Fruit fly (Drosophila melanogaster) whole organism, embryonic: ENCODE results near the gene CG15534.

Source experiments
- Abd-B ChIP-seq: fragments of 200-800 bp; sonication (Bioruptor generic); optimal IDR thresholded peaks from 2 replicates; lab custom pipeline; 2018; ENCODE audit warnings: missing biosample characterization, mild to moderate bottlenecking, missing genetic modification characterization, moderate library complexity
- BEAF-32 ChIP-seq: fragments of 200-800 bp; sonication (Bioruptor generic); optimal IDR thresholded peaks from 3 replicates; lab custom pipeline; 2017; ENCODE audit warnings: missing biosample characterization, missing genetic modification characterization, mild to moderate bottlenecking, moderate library complexity, missing genetic modification reagents
- BtbVII ChIP-seq: fragments of 200-800 bp; sonication (Bioruptor generic); optimal IDR thresholded peaks from 3 replicates; lab custom pipeline; 2017; ENCODE audit warnings: missing biosample characterization, mild to moderate bottlenecking, missing genetic modification characterization
- CG10274 ChIP-seq: fragments of 200-800 bp; sonication (Bioruptor generic); optimal IDR thresholded peaks from 3 replicates; lab custom pipeline; 2017; ENCODE audit warnings: missing biosample characterization, mild to moderate bottlenecking, missing genetic modification characterization
- CG10366 ChIP-seq: fragments of 200-800 bp; sonication (Bioruptor generic); IDR thresholded peaks from 2 replicates; pipeline ENCODE4 v1.3.6; 2022; ENCODE audit warnings: missing biosample characterization, missing genetic modification characterization
- CG11085 ChIP-seq: fragments of 200-800 bp; sonication (Bioruptor generic); IDR thresholded peaks from 2 replicates; pipeline ENCODE4 v1.3.6; 2022; ENCODE audit warnings: missing biosample characterization, missing genetic modification characterization
- CG11247 ChIP-seq: fragments of 200-800 bp; sonication (Bioruptor generic); IDR thresholded peaks from 2 replicates; pipeline ENCODE4 v1.3.6; 2022; ENCODE audit warnings: missing biosample characterization, missing genetic modification characterization
- CG11723 ChIP-seq: fragments of 200-800 bp; sonication (Bioruptor generic); optimal IDR thresholded peaks from 2 replicates; lab custom pipeline; 2017; ENCODE audit warnings: missing biosample characterization, mild to moderate bottlenecking, missing genetic modification characterization
- CG13287 ChIP-seq: fragments of 200-800 bp; sonication (Bioruptor generic); IDR thresholded peaks from 2 replicates; pipeline ENCODE4 v1.3.6; 2022; ENCODE audit warnings: missing biosample characterization, missing genetic modification characterization; ENCODE audit not compliant: partially characterized antibody
- CG15479 ChIP-seq: fragments of 200-800 bp; sonication (Bioruptor generic); optimal IDR thresholded peaks from 3 replicates; lab custom pipeline; 2019; ENCODE audit warnings: missing biosample characterization, mild to moderate bottlenecking, missing genetic modification characterization, moderate library complexity
- CG17328 ChIP-seq: fragments of 200-800 bp; sonication (Bioruptor generic); IDR thresholded peaks from 2 replicates; pipeline ENCODE4 v1.3.6; 2022; ENCODE audit warnings: missing biosample characterization, missing genetic modification characterization
- CG18011 ChIP-seq: fragments of 200-800 bp; sonication (Bioruptor generic); optimal IDR thresholded peaks from 2 replicates; lab custom pipeline; 2017; ENCODE audit warnings: missing biosample characterization, missing genetic modification characterization, mild to moderate bottlenecking, moderate library complexity, missing genotype
- CG2116 ChIP-seq: fragments of 200-800 bp; sonication (Bioruptor generic); optimal IDR thresholded peaks from 3 replicates; lab custom pipeline; 2018; ENCODE audit warnings: missing biosample characterization, mild to moderate bottlenecking, missing genetic modification characterization
- CG30403 ChIP-seq: fragments of 200-800 bp; sonication (Bioruptor generic); optimal IDR thresholded peaks from 3 replicates; lab custom pipeline; 2016; ENCODE audit warnings: missing biosample characterization, missing genetic modification characterization
- CG4282 ChIP-seq: fragments of 200-800 bp; sonication (Bioruptor generic); optimal IDR thresholded peaks from 2 replicates; lab custom pipeline; 2016; ENCODE audit warnings: missing biosample characterization, missing genetic modification characterization
- CG7357 ChIP-seq: fragments of 200-800 bp; sonication (Bioruptor generic); IDR thresholded peaks from 3 replicates; pipeline ENCODE4 v1.3.6; 2022; ENCODE audit warnings: missing biosample characterization, missing genetic modification characterization
- CG7556 ChIP-seq: fragments of 200-800 bp; sonication (Bioruptor generic); optimal IDR thresholded peaks from 2 replicates; lab custom pipeline; 2017; ENCODE audit warnings: missing biosample characterization, mild to moderate bottlenecking, missing genetic modification characterization
- CG7745 ChIP-seq: fragments of 200-800 bp; sonication (Bioruptor generic); optimal IDR thresholded peaks from 2 replicates; lab custom pipeline; 2018; ENCODE audit warnings: missing biosample characterization, mild to moderate bottlenecking, missing genetic modification characterization, moderate library complexity
- CG7786 ChIP-seq: fragments of 200-800 bp; sonication (Bioruptor generic); optimal IDR thresholded peaks from 2 replicates; lab custom pipeline; 2016; ENCODE audit warnings: missing biosample characterization, missing genetic modification characterization
- CG7987 ChIP-seq: fragments of 200-800 bp; sonication (Bioruptor generic); optimal IDR thresholded peaks from 2 replicates; lab custom pipeline; 2018; ENCODE audit warnings: missing biosample characterization, mild to moderate bottlenecking, missing genetic modification characterization, moderate library complexity
- CHES-1-like ChIP-seq: fragments of 200-800 bp; sonication (Bioruptor generic); optimal IDR thresholded peaks from 2 replicates; lab custom pipeline; 2016; ENCODE audit warnings: missing biosample characterization, missing genetic modification characterization
- D19B ChIP-seq: fragments of 200-800 bp; sonication (Bioruptor generic); optimal IDR thresholded peaks from 2 replicates; lab custom pipeline; 2017; ENCODE audit warnings: missing biosample characterization, mild to moderate bottlenecking, missing genetic modification characterization
- Doc3 ChIP-seq: fragments of 200-800 bp; sonication (Bioruptor generic); IDR thresholded peaks from 3 replicates; pipeline ENCODE4 v1.3.6; 2022; ENCODE audit warnings: missing biosample characterization, missing genetic modification characterization; ENCODE audit not compliant: partially characterized antibody
- E2f2 ChIP-seq: fragments of 200-800 bp; sonication (Bioruptor generic); IDR thresholded peaks from 2 replicates; pipeline ENCODE4 v1.3.6; 2022; ENCODE audit warnings: missing biosample characterization, missing genetic modification characterization
- Eip74EF ChIP-seq, 2 experiments: fragments of 200-800 bp in 1 of 2; fragments of >200 bp in 1 of 2; sonication (Bioruptor generic) in 1 of 2; optimal IDR thresholded peaks; 2 replicates each; lab custom pipeline; 2017 to 2019; ENCODE audit warnings: missing biosample characterization in 2 of 2, missing genetic modification characterization in 2 of 2, mild to moderate bottlenecking in 1 of 2, moderate library complexity in 1 of 2
- HLHmδ ChIP-seq: fragments of 200-800 bp; sonication (Bioruptor generic); optimal IDR thresholded peaks from 2 replicates; lab custom pipeline; 2018; ENCODE audit warnings: missing biosample characterization, mild to moderate bottlenecking, missing genetic modification characterization, moderate library complexity
- MESR4 ChIP-seq: fragments of 200-800 bp; sonication (Bioruptor generic); optimal IDR thresholded peaks from 2 replicates; lab custom pipeline; 2018; ENCODE audit warnings: missing biosample characterization, mild to moderate bottlenecking, missing genetic modification characterization, moderate library complexity
- ac ChIP-seq: fragments of 200-800 bp; sonication (Bioruptor generic); optimal IDR thresholded peaks from 3 replicates; lab custom pipeline; 2017; ENCODE audit warnings: missing biosample characterization, mild to moderate bottlenecking, missing genetic modification characterization
- ap ChIP-seq: fragments of 200-800 bp; sonication (Bioruptor generic); IDR thresholded peaks from 2 replicates; pipeline ENCODE4 v1.3.6; 2022; ENCODE audit warnings: missing biosample characterization, missing genetic modification characterization
- ase ChIP-seq: fragments of 200-800 bp; sonication (Bioruptor generic); IDR thresholded peaks from 3 replicates; pipeline ENCODE4 v1.3.6; 2022; ENCODE audit warnings: missing biosample characterization, missing genetic modification characterization
- bbx ChIP-seq: fragments of 200-800 bp; sonication (Bioruptor generic); IDR thresholded peaks from 2 replicates; pipeline ENCODE4 v1.3.6; 2022; ENCODE audit warnings: missing biosample characterization, missing genetic modification characterization; ENCODE audit not compliant: partially characterized antibody
- bcd ChIP-seq: fragments of 200-800 bp; sonication (Bioruptor generic); optimal IDR thresholded peaks from 2 replicates; lab custom pipeline; 2017; ENCODE audit warnings: missing biosample characterization, mild to moderate bottlenecking, missing genetic modification characterization
- caup ChIP-seq: fragments of 200-800 bp; sonication (Bioruptor generic); optimal IDR thresholded peaks from 3 replicates; lab custom pipeline; 2017; ENCODE audit warnings: missing biosample characterization, mild to moderate bottlenecking, missing genetic modification characterization, moderate library complexity; ENCODE audit not compliant: severe bottlenecking
- chif ChIP-seq, 2 experiments: fragments of 200-800 bp; sonication (Bioruptor generic); optimal IDR thresholded peaks; 3 replicates each; lab custom pipeline; 2016; ENCODE audit warnings: missing biosample characterization in 2 of 2, missing genetic modification characterization in 2 of 2
- chm ChIP-seq: fragments of 200-800 bp; sonication (Bioruptor generic); IDR thresholded peaks from 2 replicates; pipeline ENCODE4 v1.3.6; 2022; ENCODE audit warnings: missing biosample characterization, missing genetic modification characterization
- chn ChIP-seq: fragments of 200-800 bp; sonication (Bioruptor generic); optimal IDR thresholded peaks from 2 replicates; lab custom pipeline; 2016; ENCODE audit warnings: missing biosample characterization, missing genetic modification characterization
- dan ChIP-seq: fragments of 200-800 bp; sonication (Bioruptor generic); IDR thresholded peaks from 2 replicates; pipeline ENCODE4 v1.3.6; 2022; ENCODE audit warnings: missing biosample characterization, missing genetic modification characterization
- ems ChIP-seq: fragments of 200-800 bp; sonication (Bioruptor generic); optimal IDR thresholded peaks from 3 replicates; lab custom pipeline; 2016; ENCODE audit warnings: missing biosample characterization, missing genetic modification characterization
- eyg ChIP-seq: fragments of 200-800 bp; sonication (Bioruptor generic); optimal IDR thresholded peaks from 3 replicates; lab custom pipeline; 2016; ENCODE audit warnings: missing biosample characterization, missing genetic modification characterization
- ham ChIP-seq: fragments of 200-800 bp; sonication (Bioruptor generic); IDR thresholded peaks from 2 replicates; pipeline ENCODE4 v1.3.6; 2022; ENCODE audit warnings: missing biosample characterization, missing genetic modification characterization
- klu ChIP-seq: fragments of 200-800 bp; sonication (Bioruptor generic); IDR thresholded peaks from 2 replicates; pipeline ENCODE4 v1.3.6; 2022; ENCODE audit warnings: missing biosample characterization, missing genetic modification characterization
- nerfin-1 ChIP-seq: fragments of 200-800 bp; sonication (Bioruptor generic); optimal IDR thresholded peaks from 3 replicates; lab custom pipeline; 2019; ENCODE audit warnings: missing biosample characterization, mild to moderate bottlenecking, missing genetic modification characterization, moderate library complexity
- p53 ChIP-seq: fragments of 200-800 bp; sonication (Bioruptor generic); optimal IDR thresholded peaks from 2 replicates; lab custom pipeline; 2016; ENCODE audit warnings: missing biosample characterization, missing genetic modification characterization
- peb ChIP-seq: fragments of 200-800 bp; sonication (Bioruptor generic); IDR thresholded peaks from 2 replicates; pipeline ENCODE4 v1.3.6; 2022; ENCODE audit warnings: missing biosample characterization, missing genetic modification characterization
- schlank ChIP-seq: fragments of 200-800 bp; sonication (Bioruptor generic); optimal IDR thresholded peaks from 2 replicates; lab custom pipeline; 2018; ENCODE audit warnings: missing biosample characterization, mild to moderate bottlenecking, missing genetic modification characterization
- scrt ChIP-seq: fragments of 200-800 bp; sonication (Bioruptor generic); optimal IDR thresholded peaks from 2 replicates; lab custom pipeline; 2018; ENCODE audit warnings: missing biosample characterization, mild to moderate bottlenecking, missing genetic modification characterization, moderate library complexity
- sug ChIP-seq: fragments of 200-800 bp; optimal IDR thresholded peaks from 2 replicates; lab custom pipeline; 2019; ENCODE audit warnings: missing biosample characterization, mild to moderate bottlenecking, missing genetic modification characterization, moderate library complexity
- tna ChIP-seq: fragments of 200-800 bp; sonication (Bioruptor generic); IDR thresholded peaks from 2 replicates; pipeline ENCODE4 v1.3.6; 2022; ENCODE audit warnings: missing biosample characterization, missing genetic modification characterization; ENCODE audit not compliant: partially characterized antibody
- trem ChIP-seq: fragments of 200-800 bp; optimal IDR thresholded peaks from 3 replicates; lab custom pipeline; 2019; ENCODE audit warnings: missing biosample characterization, mild to moderate bottlenecking, missing genetic modification characterization, moderate library complexity

CG15534 gene

DNA sequence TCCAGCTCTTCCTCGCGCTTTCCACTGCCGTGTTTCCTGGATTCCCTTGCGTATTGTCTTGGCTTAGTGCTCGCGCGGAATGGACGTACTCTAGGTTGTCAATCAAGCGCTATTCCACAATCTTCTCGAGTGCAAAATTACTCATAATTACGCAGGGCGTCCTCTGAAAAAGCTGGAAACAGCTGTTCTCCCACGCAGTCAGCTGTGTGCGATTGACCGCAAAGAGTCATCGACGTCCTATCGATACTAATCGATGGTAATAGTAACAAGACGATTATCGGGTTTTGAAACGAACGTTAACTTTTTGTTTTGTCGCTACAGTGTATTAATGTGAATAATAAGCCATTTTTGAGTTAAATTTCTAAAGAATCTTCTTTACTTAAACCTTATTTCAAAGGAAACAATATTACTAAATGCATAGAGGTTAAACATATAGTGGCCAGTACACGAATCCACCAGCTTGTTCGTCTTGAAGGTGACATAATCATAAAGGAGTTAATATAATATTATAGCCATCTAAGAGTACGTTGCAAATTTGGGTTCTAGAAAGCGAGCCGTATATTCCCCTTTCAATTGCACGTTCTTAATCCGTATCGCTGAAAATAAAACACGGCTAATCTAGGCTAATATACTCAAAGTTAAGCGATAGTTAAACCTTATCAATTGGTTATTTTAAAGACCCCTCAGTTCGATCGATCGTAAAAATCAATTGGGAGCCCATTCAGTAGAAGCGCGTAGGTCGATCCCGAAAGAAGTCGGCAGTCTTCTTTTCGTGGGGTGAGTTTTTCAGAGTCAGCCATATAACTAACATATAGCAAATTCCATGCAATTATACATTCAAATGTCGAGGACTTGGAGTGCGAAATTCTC is 27.4 kb downstream of the CG15534 start, which contains the start of the genes CG2224 and CDase (continued):
- peak; percentile 74 for TF ChIP-seq CG2116
- TF ChIP-seq CHES-1-like (GFP tag; lab: Kevin White, UChicago), result no peak
- peak; percentile 82 for TF ChIP-seq BEAF-32 (GFP tag; lab: Kevin White, UChicago)
- no peak for TF ChIP-seq CG17328 (GFP tag; lab: Robert Waterston, UW)
- TF ChIP-seq chn, result no peak
- TF ChIP-seq CG7745 (tag; lab: Kevin White, UChicago), result no peak
- TF ChIP-seq trem (tag; lab: Kevin White, UChicago), result no peak
- TF ChIP-seq scrt (GFP tag; lab: Kevin White, UChicago), result no peak
- TF ChIP-seq CG7987 (GFP tag; lab: Kevin White, UChicago), result no peak
- TF ChIP-seq bcd (GFP tag; lab: Kevin White, UChicago), result no peak
- no peak for TF ChIP-seq caup
- no peak for TF ChIP-seq CG4282 (GFP tag; lab: Kevin White, UChicago)
- no peak for TF ChIP-seq peb (GFP tag; lab: Robert Waterston, UW)
- TF ChIP-seq ap, result no peak
- no peak for TF ChIP-seq schlank (tag; lab: Kevin White, UChicago)
- TF ChIP-seq Doc3, result peak; percentile 88
- no peak for TF ChIP-seq D19B
- no peak for TF ChIP-seq nerfin-1 (tag; lab: Kevin White, UChicago)
- TF ChIP-seq dan (GFP tag; lab: Robert Waterston, UW), result no peak
- TF ChIP-seq p53, result no peak
- TF ChIP-seq bbx (GFP tag; lab: Robert Waterston, UW), result peak; percentile 94
- TF ChIP-seq CG7556, result no peak
- peak; percentile 90 for TF ChIP-seq sug
- TF ChIP-seq ac (GFP tag; lab: Kevin White, UChicago), result no peak
- peak; percentile 91 for TF ChIP-seq tna
- no peak for TF ChIP-seq CG7786 (GFP tag; lab: Kevin White, UChicago)
- no peak for TF ChIP-seq Abd-B (GFP tag; lab: Kevin White, UChicago)
- no peak for TF ChIP-seq CG11247 (GFP tag; lab: Robert Waterston, UW)
- TF ChIP-seq E2f2 (GFP tag; lab: Robert Waterston, UW), result peak; percentile 84
- no peak for TF ChIP-seq eyg (GFP tag; lab: Kevin White, UChicago)
- no peak for TF ChIP-seq CG7357
- no peak for TF ChIP-seq chif (GFP tag; optimal IDR thresholded peaks at IDR 0.05; lab: Kevin White, UChicago)
- TF ChIP-seq CG10274 (GFP tag; lab: Kevin White, UChicago), result no peak
- TF ChIP-seq BtbVII (GFP tag; lab: Kevin White, UChicago), result no peak
- no peak for TF ChIP-seq CG11723 (GFP tag; lab: Kevin White, UChicago)
- no peak for TF ChIP-seq ems (GFP tag; lab: Kevin White, UChicago)
- no peak for TF ChIP-seq CG30403
- TF ChIP-seq CG10366 (GFP tag; lab: Robert Waterston, UW), result no peak
- peak; percentile 56 for TF ChIP-seq MESR4 (GFP tag; lab: Kevin White, UChicago)
- TF ChIP-seq CG13287 (GFP tag; lab: Robert Waterston, UW), result peak; percentile 97
- no peak for TF ChIP-seq ham (GFP tag; lab: Robert Waterston, UW)
- TF ChIP-seq HLHmδ (GFP tag; lab: Kevin White, UChicago), result no peak
- no peak for TF ChIP-seq ase
- no peak for TF ChIP-seq CG18011 (GFP tag; lab: Kevin White, UChicago)
- TF ChIP-seq CG15479 (GFP tag; lab: Kevin White, UChicago), result no peak
- no peak for TF ChIP-seq chm (GFP tag; lab: Robert Waterston, UW)
- no peak for TF ChIP-seq Eip74EF (GFP tag; optimal IDR thresholded peaks at IDR 0.05; lab: Kevin White, UChicago)
- 0 out of 2 replicates have a peak, but pooled peaks have one; percentile 14 for TF ChIP-seq klu (GFP tag; lab: Robert Waterston, UW)
- TF ChIP-seq CG11085 (GFP tag; lab: Robert Waterston, UW), result no peak
